Fruit fly (Drosophila melanogaster): ENCODE results near the gene CG13856.

The CG13856 gene

dm6 chr3R:22358810-22359209, 43.6 kb upstream of the CG13856 start (continued):
- TF ChIP-seq C15 (GFP tag; IDR thresholded peaks at IDR 0.05) (no peak), CG11093 (GFP tag; IDR thresholded peaks at IDR 0.05) (peak; percentile 54; the same call in 2 of the 3 replicates), CG1602 (GFP tag; optimal IDR thresholded peaks at IDR 0.05) (peak; percentile 74), tin (GFP tag; optimal IDR thresholded peaks at IDR 0.05) (peak; percentile 49), CG11723 (GFP tag; optimal IDR thresholded peaks at IDR 0.05) (peak; percentile 47), pnt (GFP tag; optimal IDR thresholded peaks at IDR 0.05) (peak; percentile 36), Xbp1 (GFP tag; optimal IDR thresholded peaks at IDR 0.05) (peak; percentile 61), Hr78 (GFP tag; optimal IDR thresholded peaks at IDR 0.05) (peak in 1 of 2 experiments; percentile 34), Abd-B (GFP tag; optimal IDR thresholded peaks at IDR 0.05) (no peak), Atf6 (GFP tag; IDR thresholded peaks at IDR 0.05) (peak; percentile 34; the same call in 1 of the 2 replicates), CG10654 (GFP tag; optimal IDR thresholded peaks at IDR 0.05) (peak; percentile 57), CG4730 (GFP tag; IDR thresholded peaks at IDR 0.05) (peak; percentile 71), ase (GFP tag; IDR thresholded peaks at IDR 0.05) (peak; percentile 62; the same call in 2 of the 3 replicates), CG7357 (GFP tag; IDR thresholded peaks at IDR 0.05) (peak; percentile 35; the same call in 1 of the 3 replicates), btn (GFP tag; optimal IDR thresholded peaks at IDR 0.05) (peak; percentile 4), eve (GFP tag; optimal IDR thresholded peaks at IDR 0.05) (no peak), CG31224 (GFP tag; IDR thresholded peaks at IDR 0.05) (peak; percentile 32; the same call in 1 of the 2 replicates), CG9932 (GFP tag; IDR thresholded peaks at IDR 0.05) (no peak), CTCF (GFP tag; optimal IDR thresholded peaks at IDR 0.05) (no peak), E2f2 (GFP tag; IDR thresholded peaks at IDR 0.05) (peak; percentile 54; the same call in 1 of the 2 replicates), Poxn (GFP tag; IDR thresholded peaks at IDR 0.05) (no peak), CG3065 (GFP tag; optimal IDR thresholded peaks at IDR 0.05) (peak; percentile 48), cwo (GFP tag; optimal IDR thresholded peaks at IDR 0.05) (peak; percentile 54), CG4360 (GFP tag; IDR thresholded peaks at IDR 0.05) (peak; percentile 61; the same call in 1 of the 2 replicates), tna (GFP tag; IDR thresholded peaks at IDR 0.05; ENCODE audit: partially characterized antibody) (no peak), CG10431 (GFP tag; optimal IDR thresholded peaks at IDR 0.05) (peak; percentile 46), croc (GFP tag; conservative IDR thresholded peaks at IDR 0.05) (peak; percentile 48), CG16779 (GFP tag; IDR thresholded peaks at IDR 0.05) (no peak), br (optimal IDR thresholded peaks at IDR 0.05) (no peak), CG6175 (GFP tag; IDR thresholded peaks at IDR 0.05) (0 out of 3 replicates have a peak, but pooled peaks have one; percentile 13), Neu2 (GFP tag; optimal IDR thresholded peaks at IDR 0.05; ENCODE audit: borderline replicate concordance) (no peak), CG6791 (GFP tag; IDR thresholded peaks at IDR 0.05; ENCODE audit: partially characterized antibody) (no peak), lov (optimal IDR thresholded peaks at IDR 0.05) (no peak), lov (GFP tag; IDR thresholded peaks at IDR 0.05) (peak; percentile 74; the same call in 1 of the 3 replicates), CG3838 (GFP tag; optimal IDR thresholded peaks at IDR 0.05) (peak; percentile 53), CG31388 (GFP tag; optimal IDR thresholded peaks at IDR 0.05) (peak; percentile 13), CG30431 (GFP tag; optimal IDR thresholded peaks at IDR 0.05) (peak; percentile 37), Dip2 (GFP tag; IDR thresholded peaks at IDR 0.05) (no peak), CG16813 (GFP tag; IDR thresholded peaks at IDR 0.05; ENCODE audit: partially characterized antibody) (no peak), CG9437 (GFP tag; optimal IDR thresholded peaks at IDR 0.05) (no peak), Elba2 (GFP tag; optimal IDR thresholded peaks at IDR 0.05) (no peak), NK7.1 (GFP tag; optimal IDR thresholded peaks at IDR 0.05) (no peak), sr (GFP tag; IDR thresholded peaks at IDR 0.05) (peak; percentile 22; the same call in 1 of the 3 replicates), gcm (GFP tag; optimal IDR thresholded peaks at IDR 0.05) (peak; percentile 57), lilli (GFP tag; optimal IDR thresholded peaks at IDR 0.05) (peak; percentile 52), CrebB (tag; optimal IDR thresholded peaks at IDR 0.05) (peak; percentile 42), CG7963 (GFP tag; IDR thresholded peaks at IDR 0.05; ENCODE audit: partially characterized antibody) (no peak), zf30C (GFP tag; optimal IDR thresholded peaks at IDR 0.05) (no peak), CG8359 (GFP tag; optimal IDR thresholded peaks at IDR 0.05; ENCODE audit: borderline replicate concordance) (peak; percentile 61), CG11085 (GFP tag; IDR thresholded peaks at IDR 0.05) (peak; percentile 36; the same call in 1 of the 2 replicates), chm (GFP tag; IDR thresholded peaks at IDR 0.05) (peak; percentile 77), CG17802 (tag; optimal IDR thresholded peaks at IDR 0.05) (peak; percentile 63)
